Fruit fly (Drosophila melanogaster) whole organism, adult: ENCODE measurements around the gene CG15431.
A peak's percentile ranks its signal among the peaks of the same experiment; 100 is the strongest.

Source experiments
- CG11617 ChIP-seq: fragments of 200-800 bp; sonication (Bioruptor generic); optimal IDR thresholded peaks from 2 replicates; lab custom pipeline; 2017; ENCODE audit warnings: mild to moderate bottlenecking, missing biosample characterization, missing genetic modification reagents, missing genetic modification characterization
- CG12768 ChIP-seq: fragments of 200-800 bp; sonication (Bioruptor generic); optimal IDR thresholded peaks from 2 replicates; lab custom pipeline; 2017; ENCODE audit warnings: missing biosample characterization, missing genetic modification characterization, mild to moderate bottlenecking, moderate library complexity, missing genetic modification reagents
- CG14711 ChIP-seq: fragments of 200-800 bp; sonication (Bioruptor generic); optimal IDR thresholded peaks from 2 replicates; lab custom pipeline; 2018; ENCODE audit warnings: missing biosample characterization, mild to moderate bottlenecking, missing genetic modification characterization, moderate library complexity
- CG1620 ChIP-seq: fragments of 200-800 bp; sonication (Bioruptor generic); optimal IDR thresholded peaks from 2 replicates; lab custom pipeline; 2016; ENCODE audit warnings: missing biosample characterization, missing genetic modification characterization
- CG33017 ChIP-seq: fragments of 200-800 bp; sonication (Bioruptor generic); optimal IDR thresholded peaks from 2 replicates; lab custom pipeline; 2018; ENCODE audit warnings: missing biosample characterization, mild to moderate bottlenecking, missing genetic modification characterization, moderate library complexity
- CG5204 ChIP-seq: fragments of 200-800 bp; sonication (Bioruptor generic); optimal IDR thresholded peaks from 2 replicates; lab custom pipeline; 2016; ENCODE audit warnings: missing biosample characterization, missing genetic modification characterization
- CG7045 ChIP-seq: fragments of 200-800 bp; sonication (Bioruptor generic); optimal IDR thresholded peaks from 2 replicates; lab custom pipeline; 2017; ENCODE audit warnings: missing biosample characterization, mild to moderate bottlenecking, missing genetic modification characterization
- CG7101 ChIP-seq: fragments of 200-800 bp; sonication (Bioruptor generic); optimal IDR thresholded peaks from 2 replicates; lab custom pipeline; 2018; ENCODE audit warnings: missing biosample characterization, mild to moderate bottlenecking, missing genetic modification characterization, moderate library complexity
- Clk ChIP-seq: fragments of 200-800 bp; sonication (Bioruptor generic); optimal IDR thresholded peaks from 2 replicates; lab custom pipeline; 2017; ENCODE audit warnings: missing biosample characterization, missing genetic modification characterization
- Crg-1 ChIP-seq: fragments of 200-800 bp; sonication (Bioruptor generic); optimal IDR thresholded peaks from 2 replicates; lab custom pipeline; 2016; ENCODE audit warnings: missing biosample characterization, missing genetic modification characterization
- Hr96 ChIP-seq: fragments of 200-800 bp; sonication (Bioruptor generic); optimal IDR thresholded peaks from 2 replicates; lab custom pipeline; 2016; ENCODE audit warnings: missing biosample characterization, missing genetic modification characterization
- Mnt ChIP-seq: fragments of 200-800 bp; sonication (Bioruptor generic); optimal IDR thresholded peaks from 2 replicates; lab custom pipeline; 2016; ENCODE audit warnings: missing biosample characterization, mild to moderate bottlenecking, missing genetic modification characterization
- bab1 ChIP-seq: fragments of 200-800 bp; sonication (Bioruptor generic); optimal IDR thresholded peaks from 3 replicates; lab custom pipeline; 2019; ENCODE audit warnings: missing biosample characterization, mild to moderate bottlenecking, missing genetic modification characterization, moderate library complexity
- cic ChIP-seq: fragments of 200-800 bp; sonication (Bioruptor generic); optimal IDR thresholded peaks from 2 replicates; lab custom pipeline; 2017; ENCODE audit warnings: missing biosample characterization, mild to moderate bottlenecking, missing genetic modification characterization, moderate library complexity
- cnc ChIP-seq, 2 experiments: fragments of >200 bp; optimal IDR thresholded peaks; 2 replicates each; lab custom pipeline; 2017
- kay ChIP-seq: fragments of 200-800 bp; sonication (Bioruptor generic); peaks from one replicate; lab custom pipeline; 2016; ENCODE audit warnings: missing biosample characterization, missing genetic modification characterization, borderline replicate concordance
- ovo ChIP-seq: fragments of 200-800 bp; sonication (Bioruptor generic); optimal IDR thresholded peaks from 2 replicates; lab custom pipeline; 2016; ENCODE audit warnings: missing biosample characterization, missing genetic modification characterization
- pad ChIP-seq: fragments of 200-800 bp; sonication (Bioruptor generic); optimal IDR thresholded peaks from 3 replicates; lab custom pipeline; 2017; ENCODE audit warnings: missing biosample characterization, missing genetic modification characterization, mild to moderate bottlenecking, moderate library complexity, missing genetic modification reagents
- tj ChIP-seq: fragments of 200-800 bp; sonication (Bioruptor generic); optimal IDR thresholded peaks from 3 replicates; lab custom pipeline; 2017; ENCODE audit warnings: missing biosample characterization, mild to moderate bottlenecking, missing genetic modification characterization, moderate library complexity
- toe ChIP-seq: fragments of 200-800 bp; sonication (Bioruptor generic); optimal IDR thresholded peaks from 2 replicates; lab custom pipeline; 2016; ENCODE audit warnings: missing biosample characterization, missing genetic modification characterization

Gene CG15431

DNA sequence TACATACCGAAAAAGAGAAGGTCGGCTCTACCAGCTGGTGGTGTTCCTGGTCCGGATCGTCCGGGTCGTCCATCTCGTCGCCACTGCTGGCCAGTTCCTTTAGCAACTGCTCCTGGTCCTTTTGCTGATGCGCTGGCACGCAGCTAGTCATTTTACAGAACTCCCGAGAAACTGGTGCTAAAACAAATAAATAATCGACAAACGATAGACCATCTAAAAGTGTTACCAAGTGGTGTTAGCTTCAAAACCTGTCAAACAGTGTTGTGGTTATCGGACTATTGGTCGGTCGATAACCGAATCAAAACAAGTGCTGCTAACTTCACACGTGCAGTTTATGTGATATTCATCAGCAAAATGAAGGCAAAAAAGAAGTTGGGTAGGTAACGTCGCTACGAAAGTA, 3.4 kb upstream of the CG15431 start, which contains the start of the genes morgue and Elp3:
Gene morgue, minus strand, starts transcription at position 224 of the 400 bp plus-strand sequence.
Gene Elp3, plus strand, starts transcription at position 276 of the 400 bp plus-strand sequence.
- peak; percentile 29 for TF ChIP-seq bab1
- TF ChIP-seq Mnt (GFP tag; lab: Kevin White, UChicago): peak; percentile 93
- no peak for TF ChIP-seq CG14711

dm6 chr2L:4442010-4442587, 1.0 kb upstream of the CG15431 start, which contains the start of the genes Sfp24F and CG15432:
Sfp24F (minus strand) TSS chr2L:4442060.
CG15432 (plus strand) TSS chr2L:4442320.
- TF ChIP-seq bab1 (peak; percentile 9), cnc (optimal IDR thresholded peaks at IDR 0.05; lab: Kevin White, UChicago) (no peak)

DNA sequence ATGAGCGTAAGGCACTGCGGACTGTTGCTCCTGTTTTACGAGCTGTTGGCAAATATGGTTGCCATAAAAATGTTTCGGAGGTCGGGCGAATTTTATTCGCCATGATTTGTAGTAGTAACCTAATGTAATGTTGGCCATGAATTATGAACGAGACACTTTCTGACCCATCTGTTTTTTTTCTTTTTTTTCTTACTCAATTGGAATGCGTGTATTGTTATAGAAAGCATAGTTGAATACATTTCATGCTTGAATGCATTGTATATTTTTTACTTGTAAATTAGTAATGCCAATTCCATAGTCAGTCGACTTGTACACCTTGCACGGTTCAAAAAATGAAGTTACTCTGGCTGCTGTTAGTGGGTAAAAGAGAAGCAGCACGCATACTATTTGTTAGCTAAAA, 3.6 kb downstream of the CG15431 start, which contains the start of gene CG43056:
Gene CG43056, plus strand, starts transcription at position 301 of the 400 bp plus-strand sequence.
- TF ChIP-seq ovo (GFP tag; lab: Kevin White, UChicago) (no peak), Hr96 (GFP tag; lab: Kevin White, UChicago) (no peak), CG7045 (GFP tag; lab: Kevin White, UChicago) (no peak), kay (GFP tag; lab: Kevin White, UChicago) (no peak), Clk (GFP tag; lab: Kevin White, UChicago) (no peak), CG14711 (no peak), CG5204 (GFP tag; lab: Kevin White, UChicago) (no peak), CG33017 (tag; lab: Kevin White, UChicago) (no peak), cnc (optimal IDR thresholded peaks at IDR 0.05; lab: Kevin White, UChicago) (no peak), bab1 (no peak), pad (GFP tag; lab: Kevin White, UChicago) (no peak), Crg-1 (no peak), CG12768 (GFP tag; lab: Kevin White, UChicago) (no peak)

DNA sequence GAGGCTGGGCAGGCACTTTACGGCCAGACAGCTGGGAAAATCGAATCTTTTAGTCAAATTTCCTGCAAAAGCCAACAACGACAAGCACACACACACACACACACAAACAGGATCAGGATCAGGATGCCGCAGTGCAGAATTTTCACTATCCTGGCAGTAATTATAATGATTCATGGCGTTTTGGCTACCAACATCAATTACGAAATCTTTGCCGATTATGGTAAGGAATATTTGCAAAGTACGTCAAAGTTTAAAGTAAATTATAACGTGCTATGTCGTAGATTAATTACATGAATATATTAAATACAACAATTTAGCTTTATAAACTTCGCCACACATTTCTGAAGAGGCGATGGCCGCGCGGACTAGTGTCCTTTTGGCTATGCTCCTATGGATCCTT, 7.5 kb downstream of the CG15431 start, which contains the start of the genes CG34177 and CG34178:
Gene CG34177, plus strand, starts transcription at position 301 of the 400 bp plus-strand sequence.
Gene CG34178, plus strand, starts transcription at position 301 of the 400 bp plus-strand sequence.
- no peak for TF ChIP-seq CG11617 (GFP tag; lab: Kevin White, UChicago)
- TF ChIP-seq Hr96 (GFP tag; lab: Kevin White, UChicago): no peak
- TF ChIP-seq pad (GFP tag; lab: Kevin White, UChicago): no peak
- no peak for TF ChIP-seq CG7045 (GFP tag; lab: Kevin White, UChicago)
- no peak for TF ChIP-seq CG1620 (GFP tag; lab: Kevin White, UChicago)
- TF ChIP-seq CG14711: no peak
- TF ChIP-seq cnc (optimal IDR thresholded peaks at IDR 0.05; lab: Kevin White, UChicago): no peak
- TF ChIP-seq tj (GFP tag; lab: Kevin White, UChicago): no peak
- TF ChIP-seq bab1: no peak

dm6 chr2L:4422154-4422553, 18.9 kb downstream of the CG15431 start:
- TF ChIP-seq Hr96 (GFP tag; lab: Kevin White, UChicago) (no peak), CG14711 (no peak), ovo (GFP tag; lab: Kevin White, UChicago) (no peak), Crg-1 (no peak), Mnt (GFP tag; lab: Kevin White, UChicago) (no peak), CG7101 (no peak), pad (GFP tag; lab: Kevin White, UChicago) (no peak), CG5204 (GFP tag; lab: Kevin White, UChicago) (no peak), bab1 (no peak), CG11617 (GFP tag; lab: Kevin White, UChicago) (no peak), toe (GFP tag; lab: Kevin White, UChicago) (no peak), CG12768 (GFP tag; lab: Kevin White, UChicago) (no peak), CG33017 (tag; lab: Kevin White, UChicago) (no peak), kay (GFP tag; lab: Kevin White, UChicago) (no peak), cic (no peak)

dm6 chr2L:4418819-4419218, 22.3 kb downstream of the CG15431 start:
- TF ChIP-seq CG7101: no peak
- TF ChIP-seq CG14711: no peak
- TF ChIP-seq CG11617 (GFP tag; lab: Kevin White, UChicago): no peak
- no peak for TF ChIP-seq cic

- no peak for TF ChIP-seq bab1
- TF ChIP-seq kay (GFP tag; lab: Kevin White, UChicago): peak; percentile 9
Measured at dm6 chr2L:4417982-4418381, 23.1 kb downstream of the CG15431 start.

DNA sequence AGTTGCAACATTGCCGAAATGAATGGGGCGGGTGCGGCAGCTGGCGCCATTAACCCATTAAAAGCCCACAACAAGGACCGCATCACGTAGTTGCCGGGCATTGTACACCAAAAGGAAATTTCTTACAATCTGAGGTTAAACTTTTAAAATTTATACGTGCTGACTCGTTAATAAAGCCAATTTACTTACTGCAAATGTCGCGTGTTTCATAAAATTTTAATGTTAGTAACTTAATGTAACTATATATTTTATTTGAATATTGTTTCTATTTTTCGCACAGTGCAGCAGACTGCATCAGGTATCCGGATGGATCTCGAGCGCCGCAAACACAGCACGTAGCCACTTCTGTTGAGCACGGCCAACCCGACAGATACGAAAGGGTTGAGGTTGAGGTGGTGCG, 24.2 kb downstream of the CG15431 start:
- no peak for TF ChIP-seq cic
- TF ChIP-seq toe (GFP tag; lab: Kevin White, UChicago): no peak
- TF ChIP-seq Hr96 (GFP tag; lab: Kevin White, UChicago): no peak
- TF ChIP-seq Mnt (GFP tag; lab: Kevin White, UChicago): no peak
- TF ChIP-seq cnc (optimal IDR thresholded peaks at IDR 0.05; lab: Kevin White, UChicago): no peak
- no peak for TF ChIP-seq CG7101
- TF ChIP-seq CG33017 (tag; lab: Kevin White, UChicago): peak; percentile 42
- no peak for TF ChIP-seq CG14711
- TF ChIP-seq CG7045 (GFP tag; lab: Kevin White, UChicago): peak; percentile 36
- TF ChIP-seq bab1: no peak
- peak; percentile 13 for TF ChIP-seq CG12768 (GFP tag; lab: Kevin White, UChicago)
- no peak for TF ChIP-seq pad (GFP tag; lab: Kevin White, UChicago)
- TF ChIP-seq ovo (GFP tag; lab: Kevin White, UChicago): no peak
- no peak for TF ChIP-seq Crg-1
- TF ChIP-seq CG5204 (GFP tag; lab: Kevin White, UChicago): peak; percentile 43
- TF ChIP-seq kay (GFP tag; lab: Kevin White, UChicago): no peak
- no peak for TF ChIP-seq CG11617 (GFP tag; lab: Kevin White, UChicago)
- TF ChIP-seq Clk (GFP tag; lab: Kevin White, UChicago): no peak
- no peak for TF ChIP-seq tj (GFP tag; lab: Kevin White, UChicago)
- no peak for TF ChIP-seq CG1620 (GFP tag; lab: Kevin White, UChicago)
